Fruit fly (Drosophila melanogaster): ENCODE data around the gene CG13250.

- TF ChIP-seq fkh (GFP tag; optimal IDR thresholded peaks at IDR 0.05) (no peak), CG31627 (GFP tag; optimal IDR thresholded peaks at IDR 0.05) (no peak), CG9139 (GFP tag; optimal IDR thresholded peaks at IDR 0.05) (no peak), eg (GFP tag; IDR thresholded peaks at IDR 0.05) (no peak), CG6276 (GFP tag; optimal IDR thresholded peaks at IDR 0.05) (no peak), CG6163 (GFP tag; IDR thresholded peaks at IDR 0.05) (no peak), Sox14 (GFP tag; optimal IDR thresholded peaks at IDR 0.05) (no peak), net (GFP tag; optimal IDR thresholded peaks at IDR 0.05) (no peak), CG32006 (GFP tag; optimal IDR thresholded peaks at IDR 0.05) (no peak), Hr38 (GFP tag; optimal IDR thresholded peaks at IDR 0.05) (no peak), OdsH (GFP tag; optimal IDR thresholded peaks at IDR 0.05) (no peak)
Observed at dm6 chr3L:20576504-20576903, 43.0 kb downstream of the CG13250 start.
